Worm (Caenorhabditis elegans): Measurements from ENCODE around the gene C39B10.4.
A peak's percentile ranks its signal among the peaks of the same experiment; 100 is the strongest.

C39B10.4 gene

ce11 chrX:10396509-10397292, 48.1 kb upstream of the C39B10.4 start, which contains the start of gene pkn-1:
Gene pkn-1 (plus strand): TSS chrX:10397242.
- TF ChIP-seq drap-1 (GFP tag; optimal IDR thresholded peaks at IDR 0.05) (peak; percentile 13), cnd-1 (tag; optimal IDR thresholded peaks at IDR 0.05) (peak; percentile 39), M03D4.4 (tag; optimal IDR thresholded peaks at IDR 0.05) (no peak), zip-8 (tag; optimal IDR thresholded peaks at IDR 0.05) (no peak), ceh-83 (GFP tag; optimal IDR thresholded peaks at IDR 0.05) (peak; percentile 50)

DNA sequence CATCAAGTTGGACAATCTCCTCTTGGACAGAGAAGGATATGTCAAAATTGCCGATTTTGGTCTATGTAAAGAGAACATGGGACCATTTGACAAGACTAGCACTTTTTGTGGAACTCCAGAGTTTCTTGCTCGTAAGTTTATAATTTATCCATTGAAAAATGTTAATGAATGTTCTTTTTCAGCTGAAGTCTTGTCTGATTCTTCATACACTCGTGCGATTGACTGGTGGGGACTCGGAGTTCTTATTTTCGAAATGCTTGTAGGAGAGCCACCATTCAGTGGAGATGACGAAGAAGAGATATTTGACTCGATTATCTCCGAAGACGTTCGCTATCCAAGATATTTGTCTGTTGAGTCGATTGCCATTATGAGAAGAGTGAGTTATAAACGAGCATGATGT, 43.7 kb upstream of the C39B10.4 start:
- no peak for TF ChIP-seq lin-13 (tag; optimal IDR thresholded peaks at IDR 0.05)
- no peak for TF ChIP-seq nhr-28 (tag; optimal IDR thresholded peaks at IDR 0.05)
- peak; percentile 16 for TF ChIP-seq ces-1 (GFP tag; optimal IDR thresholded peaks at IDR 0.05)

DNA sequence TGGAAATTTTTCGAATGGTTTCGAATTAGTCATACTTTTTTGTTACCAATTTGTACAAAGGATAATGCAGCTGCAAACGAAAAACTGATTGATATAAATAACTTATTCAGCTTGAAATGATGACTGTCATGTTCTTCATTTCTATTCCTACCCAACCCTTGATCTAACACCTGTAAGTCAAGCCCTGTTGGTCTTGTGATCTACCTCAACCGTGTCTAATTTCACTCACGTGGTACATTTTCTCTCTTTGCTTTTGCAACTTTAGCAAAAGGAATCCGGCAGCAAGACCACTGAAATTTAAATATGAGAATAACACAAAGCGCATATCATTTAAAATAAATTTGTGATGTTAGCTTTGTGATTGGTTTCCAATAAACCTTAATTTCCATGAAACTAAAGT, 40.8 kb upstream of the C39B10.4 start:
- TF ChIP-seq ceh-39 (tag; optimal IDR thresholded peaks at IDR 0.05) (no peak), lin-13 (tag; optimal IDR thresholded peaks at IDR 0.05) (no peak), nhr-12 (tag; optimal IDR thresholded peaks at IDR 0.05) (no peak), ces-1 (GFP tag; optimal IDR thresholded peaks at IDR 0.05) (no peak), M03D4.4 (tag; optimal IDR thresholded peaks at IDR 0.05) (no peak), unc-39 (tag; optimal IDR thresholded peaks at IDR 0.05) (no peak), unc-62 (GFP tag; optimal IDR thresholded peaks at IDR 0.05) (no peak), elt-3 (tag; optimal IDR thresholded peaks at IDR 0.05) (no peak), blmp-1 (tag; optimal IDR thresholded peaks at IDR 0.05) (no peak), lin-32 (GFP tag; optimal IDR thresholded peaks at IDR 0.05) (no peak), ceh-83 (GFP tag; optimal IDR thresholded peaks at IDR 0.05) (no peak)

ce11 chrX:10406203-10406602, 38.6 kb upstream of the C39B10.4 start, which contains the start of gene gur-3:
Gene gur-3 (minus strand): TSS chrX:10406303.
- TF ChIP-seq drap-1 (GFP tag; optimal IDR thresholded peaks at IDR 0.05) (no peak), sptf-1 (tag; optimal IDR thresholded peaks at IDR 0.05) (no peak), mab-5 (tag; optimal IDR thresholded peaks at IDR 0.05) (no peak), sem-2 (GFP tag; optimal IDR thresholded peaks at IDR 0.05) (no peak), nhr-237 (tag; optimal IDR thresholded peaks at IDR 0.05) (no peak), elt-1 (tag; optimal IDR thresholded peaks at IDR 0.05; ENCODE audit: borderline replicate concordance, insufficient read depth) (no peak), nhr-28 (tag; optimal IDR thresholded peaks at IDR 0.05) (no peak), ceh-39 (tag; optimal IDR thresholded peaks at IDR 0.05) (no peak), nhr-2 (tag; optimal IDR thresholded peaks at IDR 0.05) (no peak), zip-8 (tag; optimal IDR thresholded peaks at IDR 0.05) (no peak), bed-3 (GFP tag; optimal IDR thresholded peaks at IDR 0.05) (no peak), ztf-11 (tag; optimal IDR thresholded peaks at IDR 0.05) (no peak)

DNA sequence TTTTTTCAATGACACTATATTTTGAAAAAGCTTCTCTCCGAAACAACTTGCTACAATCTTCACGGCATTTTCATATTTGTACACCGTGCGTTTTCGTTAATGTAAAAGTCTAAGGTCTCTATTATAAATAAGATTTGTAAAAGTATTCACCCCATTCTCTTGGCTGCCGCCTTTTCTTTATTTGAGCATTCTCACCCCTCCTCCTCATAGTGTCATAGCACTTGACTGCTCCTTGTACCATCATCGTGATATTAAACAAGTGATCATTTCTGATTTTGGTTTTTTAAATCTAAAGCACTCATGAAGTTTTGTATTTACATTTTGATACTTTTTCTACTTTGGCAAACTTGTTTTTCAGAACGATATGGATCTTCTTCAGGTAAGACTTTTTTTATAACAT, 38.0 kb upstream of the C39B10.4 start, which contains the start of gene ZC504.1:
Gene ZC504.1, plus strand, starts transcription at position 301 of the 400 bp plus-strand sequence.
- TF ChIP-seq tbx-8 (GFP tag; optimal IDR thresholded peaks at IDR 0.05) (no peak), mls-2 (tag; optimal IDR thresholded peaks at IDR 0.05) (no peak), nhr-2 (tag; optimal IDR thresholded peaks at IDR 0.05) (no peak), mab-5 (tag; optimal IDR thresholded peaks at IDR 0.05) (no peak)

- TF ChIP-seq lin-32 (GFP tag; optimal IDR thresholded peaks at IDR 0.05) (no peak), unc-120 (tag; optimal IDR thresholded peaks at IDR 0.05; ENCODE audit: poor library complexity, severe bottlenecking) (peak; percentile 80), unc-62 (GFP tag; optimal IDR thresholded peaks at IDR 0.05) (peak; percentile 96)
These were observed 34.3 kb upstream of the C39B10.4 start for ce11 chrX:10410539-10410938.

DNA sequence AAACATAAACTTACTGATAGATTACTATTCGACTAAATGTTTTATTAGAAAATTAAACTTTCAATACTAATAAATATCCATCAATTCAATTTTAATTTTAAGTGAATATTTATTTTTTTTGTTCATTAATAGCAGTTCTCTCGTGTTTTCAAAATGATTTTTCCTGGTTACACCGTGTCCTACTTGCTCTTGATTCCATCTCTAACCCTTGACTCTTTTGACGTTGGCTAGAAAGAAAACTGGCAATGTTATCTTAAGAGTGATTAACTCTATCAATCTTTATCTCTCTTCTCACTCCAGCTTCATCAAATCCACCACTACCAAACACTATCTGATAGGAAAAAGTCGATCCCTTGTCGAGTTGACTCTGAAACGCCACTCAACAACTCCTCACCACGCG, 32.4 kb upstream of the C39B10.4 start, which contains the start of gene acr-8:
Gene acr-8, plus strand, starts transcription at position 301 of the 400 bp plus-strand sequence.
- TF ChIP-seq elt-1 (tag; optimal IDR thresholded peaks at IDR 0.05; ENCODE audit: borderline replicate concordance, insufficient read depth) (no peak), lin-13 (tag; optimal IDR thresholded peaks at IDR 0.05) (no peak), ceh-83 (GFP tag; optimal IDR thresholded peaks at IDR 0.05) (no peak), blmp-1 (tag; optimal IDR thresholded peaks at IDR 0.05) (no peak), ztf-11 (tag; optimal IDR thresholded peaks at IDR 0.05) (no peak), ham-2 (GFP tag; optimal IDR thresholded peaks at IDR 0.05) (no peak), zip-8 (tag; optimal IDR thresholded peaks at IDR 0.05) (no peak), snpc-4 (tag; optimal IDR thresholded peaks at IDR 0.05) (no peak), ceh-39 (tag; optimal IDR thresholded peaks at IDR 0.05) (no peak), flh-1 (GFP tag; optimal IDR thresholded peaks at IDR 0.05) (no peak), tbx-8 (GFP tag; optimal IDR thresholded peaks at IDR 0.05) (no peak), ceh-43 (GFP tag; optimal IDR thresholded peaks at IDR 0.05) (no peak), hlh-1 (tag; optimal IDR thresholded peaks at IDR 0.05) (no peak), nhr-76 (tag; optimal IDR thresholded peaks at IDR 0.05) (no peak), nhr-2 (tag; optimal IDR thresholded peaks at IDR 0.05) (no peak), nhr-12 (tag; optimal IDR thresholded peaks at IDR 0.05) (no peak), elt-3 (tag; optimal IDR thresholded peaks at IDR 0.05) (no peak), unc-62 (GFP tag; optimal IDR thresholded peaks at IDR 0.05) (no peak), M03D4.4 (tag; optimal IDR thresholded peaks at IDR 0.05) (no peak)
